Worm (Caenorhabditis elegans) whole organism, L1 larva: Measurements from ENCODE around the gene tat-1.

Experiments used
- C04F5.9 ChIP-seq: sonication (generic microtip); optimal IDR thresholded peaks from 2 replicates; lab custom pipeline; 2016; ENCODE audit warnings: missing genetic modification characterization, missing compliant biosample characterization
- C16A3.4 ChIP-seq: fragments of 150-350 bp; optimal IDR thresholded peaks from 2 replicates; lab custom pipeline; 2014; ENCODE audit warnings: missing biosample characterization, missing genetic modification characterization
- C34B4.2 ChIP-seq: sonication (generic microtip); optimal IDR thresholded peaks from 2 replicates; lab custom pipeline; 2017; ENCODE audit warnings: mild to moderate bottlenecking, missing genetic modification characterization, missing compliant biosample characterization
- F16B12.6 ChIP-seq: fragments of 150-350 bp; optimal IDR thresholded peaks from 2 replicates; lab custom pipeline; 2014; ENCODE audit warnings: missing biosample characterization, missing genetic modification characterization
- aly-2 ChIP-seq: fragments of 150-350 bp; optimal IDR thresholded peaks from 2 replicates; lab custom pipeline; 2014; ENCODE audit warnings: missing biosample characterization, missing genetic modification characterization
- ama-1 ChIP-seq: fragments of 150-350 bp; optimal IDR thresholded peaks from 2 replicates; lab custom pipeline; 2014
- ceh-63 ChIP-seq: fragments of 200-800 bp; sonication (Bioruptor generic); optimal IDR thresholded peaks from 2 replicates; lab custom pipeline; 2018; ENCODE audit warnings: mild to moderate bottlenecking, missing genetic modification characterization, missing compliant biosample characterization
- ceh-82 ChIP-seq, 3 experiments: fragments of 150-350 bp in 1 of 3; sonication (generic microtip) in 2 of 3; optimal IDR thresholded peaks; 2 replicates each; lab custom pipeline; 2014 to 2017; ENCODE audit warnings: missing biosample characterization in 3 of 3, missing genetic modification characterization in 3 of 3
- ceh-88 ChIP-seq: fragments of 200-800 bp; sonication (Bioruptor generic); IDR thresholded peaks from 2 replicates; pipeline ENCODE4 v1.3.6; 2022; ENCODE audit warnings: missing genetic modification characterization, missing compliant biosample characterization
- ces-1 ChIP-seq: fragments of 150-350 bp; optimal IDR thresholded peaks from 2 replicates; lab custom pipeline; 2014; ENCODE audit warnings: missing biosample characterization, missing genetic modification reagents, missing genetic modification characterization
- efl-1 ChIP-seq, 4 experiments: fragments of 150-350 bp; optimal IDR thresholded peaks in 3 of 4; peaks in 1 of 4; 1 replicate in 1 of 4; 2 replicates in 3 of 4; lab custom pipeline; 2014; ENCODE audit warnings: missing biosample characterization in 2 of 4, missing genetic modification characterization in 2 of 4, missing genetic modification reagents in 2 of 4
- efl-3 ChIP-seq: fragments of 200-800 bp; sonication (Bioruptor generic); optimal IDR thresholded peaks from 2 replicates; lab custom pipeline; 2018; ENCODE audit warnings: mild to moderate bottlenecking, missing genetic modification characterization, missing compliant biosample characterization
- egl-27 ChIP-seq, 2 experiments: fragments of 150-350 bp in 1 of 2; sonication (generic microtip); optimal IDR thresholded peaks; 3 replicates each; lab custom pipeline; 2017 to 2018; ENCODE audit warnings: missing biosample characterization in 2 of 2, missing genetic modification characterization in 2 of 2, missing genetic modification reagents in 2 of 2
- elt-2 ChIP-seq: sonication (generic microtip); optimal IDR thresholded peaks from 2 replicates; lab custom pipeline; 2016; ENCODE audit warnings: missing genetic modification characterization, mild to moderate bottlenecking, inconsistent platforms, missing compliant biosample characterization, missing genetic modification reagents
- fkh-10 ChIP-seq: sonication (generic microtip); optimal IDR thresholded peaks from 2 replicates; lab custom pipeline; 2017; ENCODE audit warnings: missing biosample characterization, missing genetic modification reagents, missing genetic modification characterization
- fkh-8 ChIP-seq: sonication (generic microtip); optimal IDR thresholded peaks from 2 replicates; lab custom pipeline; 2016; ENCODE audit warnings: mild to moderate bottlenecking, missing genetic modification characterization, missing compliant biosample characterization
- hlh-17 ChIP-seq: fragments of 200-800 bp; sonication (Bioruptor generic); optimal IDR thresholded peaks from 2 replicates; lab custom pipeline; 2018; ENCODE audit warnings: missing genetic modification characterization, mild to moderate bottlenecking, missing compliant biosample characterization, moderate library complexity, borderline replicate concordance
- hlh-4 ChIP-seq: sonication (generic microtip); optimal IDR thresholded peaks from 2 replicates; lab custom pipeline; 2016; ENCODE audit warnings: mild to moderate bottlenecking, missing genetic modification characterization, missing compliant biosample characterization
- lin-13 ChIP-seq: fragments of 150-350 bp; optimal IDR thresholded peaks from 2 replicates; lab custom pipeline; 2014; ENCODE audit warnings: missing biosample characterization, missing genetic modification reagents, missing genetic modification characterization
- lin-35 ChIP-seq, 2 experiments: fragments of 150-350 bp; optimal IDR thresholded peaks; 2 replicates each; lab custom pipeline; 2014; ENCODE audit warnings: missing biosample characterization in 2 of 2, missing genetic modification characterization in 2 of 2, missing genetic modification reagents in 2 of 2
- lir-3 ChIP-seq: sonication (generic microtip); optimal IDR thresholded peaks from 2 replicates; lab custom pipeline; 2016; ENCODE audit warnings: mild to moderate bottlenecking, missing genetic modification characterization, moderate library complexity, missing compliant biosample characterization; ENCODE audit not compliant: poor library complexity
- mab-9 ChIP-seq: fragments of 200-800 bp; sonication (Bioruptor generic); IDR thresholded peaks from 2 replicates; pipeline ENCODE4 v1.3.6; 2022; ENCODE audit warnings: missing genetic modification reagents, missing genetic modification characterization, missing compliant biosample characterization
- mdl-1 ChIP-seq, 2 experiments: fragments of 150-350 bp; optimal IDR thresholded peaks; 2 replicates each; lab custom pipeline; 2014 to 2017; ENCODE audit warnings: missing biosample characterization in 2 of 2, missing genetic modification characterization in 2 of 2, inconsistent platforms in 1 of 2
- nhr-20 ChIP-seq: sonication (generic microtip); optimal IDR thresholded peaks from 2 replicates; lab custom pipeline; 2016; ENCODE audit warnings: mild to moderate bottlenecking, missing genetic modification characterization, missing compliant biosample characterization
- nhr-237 ChIP-seq: fragments of 150-350 bp; optimal IDR thresholded peaks from 2 replicates; lab custom pipeline; 2014; ENCODE audit warnings: missing biosample characterization, missing genetic modification characterization
- nhr-28 ChIP-seq: fragments of 150-350 bp; optimal IDR thresholded peaks from 2 replicates; lab custom pipeline; 2014; ENCODE audit warnings: missing biosample characterization, missing genetic modification characterization
- nhr-77 ChIP-seq: fragments of 150-350 bp; optimal IDR thresholded peaks from 2 replicates; lab custom pipeline; 2014; ENCODE audit warnings: missing biosample characterization, missing genetic modification characterization
- nhr-85 ChIP-seq: sonication (generic microtip); peaks from one replicate; lab custom pipeline; 2016; ENCODE audit warnings: missing genetic modification characterization, inconsistent platforms, missing compliant biosample characterization
- nhr-90 ChIP-seq: sonication (generic microtip); optimal IDR thresholded peaks from 2 replicates; lab custom pipeline; 2016; ENCODE audit warnings: mild to moderate bottlenecking, missing genetic modification characterization, missing compliant biosample characterization; ENCODE audit not compliant: poor library complexity
- pqm-1 ChIP-seq: sonication (generic microtip); optimal IDR thresholded peaks from 3 replicates; lab custom pipeline; 2017; ENCODE audit warnings: missing biosample characterization, missing genetic modification characterization
- rnt-1 ChIP-seq: sonication (generic microtip); optimal IDR thresholded peaks from 2 replicates; lab custom pipeline; 2016; ENCODE audit warnings: mild to moderate bottlenecking, missing genetic modification characterization, moderate library complexity, missing compliant biosample characterization
- snu-23 ChIP-seq: sonication (generic microtip); optimal IDR thresholded peaks from 2 replicates; lab custom pipeline; 2016; ENCODE audit warnings: missing genetic modification characterization, missing compliant biosample characterization
- sptf-1 ChIP-seq: fragments of 150-350 bp; optimal IDR thresholded peaks from 2 replicates; lab custom pipeline; 2014; ENCODE audit warnings: missing biosample characterization, missing genetic modification characterization
- tbx-2 ChIP-seq: sonication (generic microtip); optimal IDR thresholded peaks from 2 replicates; lab custom pipeline; 2016; ENCODE audit warnings: missing genetic modification characterization, missing compliant biosample characterization
- tlp-1 ChIP-seq: fragments of 150-350 bp; optimal IDR thresholded peaks from 2 replicates; lab custom pipeline; 2014; ENCODE audit warnings: missing biosample characterization, missing genetic modification characterization
- unc-130 ChIP-seq: fragments of 150-350 bp; optimal IDR thresholded peaks from 2 replicates; lab custom pipeline; 2017; ENCODE audit warnings: missing biosample characterization, missing genetic modification characterization, inconsistent platforms
- unc-30 ChIP-seq: sonication (generic microtip); optimal IDR thresholded peaks from 2 replicates; lab custom pipeline; 2017; ENCODE audit warnings: missing biosample characterization, missing genetic modification characterization
- unc-86 ChIP-seq: sonication (generic microtip); optimal IDR thresholded peaks from 2 replicates; lab custom pipeline; 2016; ENCODE audit warnings: missing genetic modification characterization, missing compliant biosample characterization
- unc-98 ChIP-seq: fragments of 200-800 bp; sonication (Bioruptor generic); IDR thresholded peaks from 2 replicates; pipeline ENCODE4 v1.3.6; 2022; ENCODE audit warnings: missing genetic modification characterization, missing compliant biosample characterization
- vab-15 ChIP-seq: sonication (generic microtip); optimal IDR thresholded peaks from 2 replicates; lab custom pipeline; 2017; ENCODE audit warnings: missing genotype, mild to moderate bottlenecking, missing genetic modification characterization, missing compliant biosample characterization
- xbp-1 ChIP-seq: sonication (generic microtip); optimal IDR thresholded peaks from 2 replicates; lab custom pipeline; 2016; ENCODE audit warnings: missing genetic modification characterization, missing compliant biosample characterization
- ztf-11 ChIP-seq, 2 experiments: sonication (generic microtip); optimal IDR thresholded peaks; 2 replicates each; lab custom pipeline; 2016 to 2017; ENCODE audit warnings: missing genetic modification characterization in 2 of 2, missing biosample characterization in 1 of 2, missing compliant biosample characterization in 1 of 2

tat-1 gene

DNA sequence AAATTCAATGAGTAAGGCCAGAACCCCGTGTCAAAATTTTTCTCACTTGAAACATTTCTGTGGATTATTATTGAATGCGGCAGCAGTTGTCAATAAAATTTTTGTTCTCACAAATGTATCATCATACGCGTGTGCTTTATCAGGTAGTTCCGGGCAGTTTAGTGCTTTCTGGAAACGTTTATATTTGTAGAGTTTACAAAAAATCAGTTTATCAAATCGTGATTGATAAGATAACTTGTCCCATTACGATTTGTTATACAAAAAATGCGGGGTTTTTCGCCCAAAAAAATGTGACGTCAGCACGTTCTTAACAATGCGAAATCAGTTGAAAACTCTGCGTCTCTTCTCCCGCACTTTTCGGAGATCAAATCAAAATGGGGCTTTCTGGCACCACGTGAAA is 23.7 kb upstream of the tat-1 start:
- TF ChIP-seq unc-98 (GFP tag; lab: Robert Waterston, UW) (no peak), pqm-1 (tag; lab: Kevin White, UChicago) (no peak), mdl-1 (tag; optimal IDR thresholded peaks at IDR 0.05; lab: Kevin White, UChicago) (no peak), nhr-20 (tag; lab: Kevin White, UChicago) (no peak), ama-1 (no peak), nhr-90 (no peak), fkh-8 (tag; lab: Kevin White, UChicago) (no peak), efl-1 (optimal IDR thresholded peaks at IDR 0.05; lab: Kevin White, UChicago) (no peak), efl-1 (GFP tag; optimal IDR thresholded peaks at IDR 0.05 in 1 of 2; lab: Kevin White, UChicago) (peak in 1 of 2 experiments; percentile 62), elt-2 (tag; lab: Kevin White, UChicago) (peak; percentile 90), lir-3 (tag; lab: Kevin White, UChicago) (no peak), ceh-63 (GFP tag; lab: Kevin White, UChicago) (no peak), rnt-1 (tag; lab: Kevin White, UChicago) (no peak), ces-1 (no peak), lin-35 (GFP tag; optimal IDR thresholded peaks at IDR 0.05; lab: Kevin White, UChicago) (peak in 1 of 2 experiments; percentile 15), unc-30 (tag; lab: Kevin White, UChicago) (no peak), unc-130 (no peak), ztf-11 (tag; optimal IDR thresholded peaks at IDR 0.05; lab: Kevin White, UChicago) (no peak), fkh-10 (no peak), lin-13 (GFP tag; lab: Kevin White, UChicago) (no peak), egl-27 (tag; optimal IDR thresholded peaks at IDR 0.05; lab: Kevin White, UChicago) (no peak)

DNA sequence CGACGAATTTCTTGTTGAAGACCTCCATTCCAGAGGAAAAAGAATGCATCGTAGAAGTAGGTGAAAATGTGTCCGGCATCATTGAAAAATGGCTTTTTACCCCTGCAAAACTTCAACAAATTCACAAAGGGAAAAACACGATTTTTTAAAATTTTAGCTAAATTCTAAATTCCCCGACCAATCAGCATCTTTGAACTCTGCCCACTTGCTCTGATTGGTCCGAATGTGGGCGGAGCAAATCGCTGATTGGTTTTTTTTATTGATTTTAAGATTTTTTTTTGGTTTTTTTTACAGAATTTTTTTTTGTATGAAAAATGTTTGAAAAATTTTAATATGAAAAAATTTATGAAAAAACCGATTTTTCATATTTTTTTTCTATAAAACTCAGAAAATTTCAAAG is 22.4 kb upstream of the tat-1 start:
- TF ChIP-seq vab-15 (tag; lab: Kevin White, UChicago) (no peak), C16A3.4 (no peak), lin-35 (GFP tag; optimal IDR thresholded peaks at IDR 0.05; lab: Kevin White, UChicago) (no peak), aly-2 (tag; lab: Kevin White, UChicago) (no peak), tbx-2 (tag; lab: Kevin White, UChicago) (no peak), C04F5.9 (no peak), efl-3 (GFP tag; lab: Kevin White, UChicago) (no peak), nhr-28 (no peak), C34B4.2 (no peak), tlp-1 (tag; lab: Kevin White, UChicago) (no peak), unc-86 (no peak), xbp-1 (tag; lab: Kevin White, UChicago) (no peak), nhr-77 (tag; lab: Kevin White, UChicago) (no peak), ztf-11 (tag; optimal IDR thresholded peaks at IDR 0.05; lab: Kevin White, UChicago) (no peak), hlh-17 (GFP tag; lab: Kevin White, UChicago) (no peak)

DNA sequence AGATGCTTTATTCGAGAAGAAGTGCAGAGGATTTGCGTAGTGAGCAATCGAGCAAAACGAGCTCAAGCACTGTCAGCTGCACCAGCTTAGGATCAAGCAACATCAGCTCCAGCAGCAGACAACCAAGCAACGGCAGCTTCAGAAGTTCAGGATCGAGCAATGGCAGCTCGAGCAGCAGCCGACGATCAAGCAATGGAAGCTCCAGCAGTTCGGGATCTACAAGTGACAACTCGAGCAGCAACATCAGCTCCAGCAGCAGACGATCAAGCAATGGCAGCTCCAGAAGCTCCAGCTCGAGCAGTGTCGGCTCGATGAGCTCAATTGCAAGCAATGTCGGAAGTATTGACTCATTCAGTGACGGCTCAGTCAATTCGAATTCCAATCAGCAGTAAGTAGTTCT is 17.5 kb upstream of the tat-1 start:
- TF ChIP-seq ces-1 = no peak
- TF ChIP-seq F16B12.6 (tag; lab: Kevin White, UChicago) = no peak
- no peak for TF ChIP-seq fkh-10
- TF ChIP-seq hlh-4 (tag; lab: Kevin White, UChicago) = no peak
- no peak for TF ChIP-seq mab-9 (GFP tag; lab: Robert Waterston, UW)
- no peak for TF ChIP-seq nhr-85 (tag; lab: Kevin White, UChicago)
- no peak for TF ChIP-seq nhr-237
- TF ChIP-seq snu-23 (GFP tag; lab: Kevin White, UChicago) = no peak
- TF ChIP-seq sptf-1 (tag; lab: Kevin White, UChicago) = no peak
- TF ChIP-seq tbx-2 (tag; lab: Kevin White, UChicago) = no peak
- TF ChIP-seq C34B4.2 = no peak
- TF ChIP-seq vab-15 (tag; lab: Kevin White, UChicago) = no peak
- TF ChIP-seq unc-98 (GFP tag; lab: Robert Waterston, UW) = no peak
- TF ChIP-seq ceh-88 (GFP tag; lab: Robert Waterston, UW) = no peak
- no peak for TF ChIP-seq ceh-82 (tag; optimal IDR thresholded peaks at IDR 0.05; lab: Kevin White, UChicago)
